Worm (Caenorhabditis elegans): ENCODE measurements around the gene C30G12.2.

Gene C30G12.2

DNA sequence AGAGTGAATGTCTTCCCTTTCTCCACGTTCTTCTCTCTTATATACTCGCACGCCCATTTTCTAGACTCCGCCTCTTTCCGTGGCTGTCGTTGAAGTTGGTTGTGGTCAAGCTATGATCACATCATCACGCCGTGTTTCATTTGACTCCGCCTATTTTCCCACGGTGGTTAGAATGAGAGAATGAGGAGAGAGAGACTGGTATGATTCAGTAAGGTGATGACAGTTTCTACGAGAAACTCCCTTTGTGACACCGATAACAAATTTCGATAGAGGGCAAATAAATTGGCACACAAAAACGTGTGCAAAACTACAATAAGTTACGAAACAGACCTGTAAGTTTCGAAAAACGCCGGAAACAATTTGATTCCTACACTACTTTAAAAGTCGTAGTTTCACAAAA lies 9.6 kb upstream of the C30G12.2 start:
- TF ChIP-seq cey-2 (tag; optimal IDR thresholded peaks at IDR 0.05; ENCODE audit: borderline replicate concordance, insufficient read depth), result no peak
- TF ChIP-seq zfp-2 (tag; optimal IDR thresholded peaks at IDR 0.05), result no peak
- no peak for TF ChIP-seq ztf-7 (tag; optimal IDR thresholded peaks at IDR 0.05)
- TF ChIP-seq unc-39 (tag; optimal IDR thresholded peaks at IDR 0.05), result no peak
- TF ChIP-seq unc-62 (GFP tag; optimal IDR thresholded peaks at IDR 0.05 in 1 of 2), result peak in 1 of 2 experiments; percentile 59
- no peak for TF ChIP-seq unc-62 (tag; optimal IDR thresholded peaks at IDR 0.05)
- no peak for TF ChIP-seq dve-1 (tag; optimal IDR thresholded peaks at IDR 0.05; ENCODE audit: insufficient read depth)
- no peak for TF ChIP-seq arid-1 (GFP tag; conservative IDR thresholded peaks at IDR 0.05)
- no peak for TF ChIP-seq ces-1 (GFP tag; optimal IDR thresholded peaks at IDR 0.05)
- no peak for TF ChIP-seq Y105C5A.15 (GFP tag; IDR thresholded peaks at IDR 0.05)
- TF ChIP-seq R02D3.7 (tag; optimal IDR thresholded peaks at IDR 0.05), result no peak
- no peak for TF ChIP-seq zip-2 (tag; optimal IDR thresholded peaks at IDR 0.05)
- no peak for TF ChIP-seq duxl-1 (tag; optimal IDR thresholded peaks at IDR 0.05; ENCODE audit: poor library complexity)
- no peak for TF ChIP-seq zag-1 (tag; optimal IDR thresholded peaks at IDR 0.05)
- no peak for TF ChIP-seq Y75B8A.6 (GFP tag; IDR thresholded peaks at IDR 0.05)
- TF ChIP-seq Y48G9A.11 (GFP tag; IDR thresholded peaks at IDR 0.05), result no peak
- no peak for TF ChIP-seq mep-1 (tag; optimal IDR thresholded peaks at IDR 0.05)
- no peak for TF ChIP-seq madf-9 (GFP tag; conservative IDR thresholded peaks at IDR 0.05)
- no peak for TF ChIP-seq fos-1 (tag; optimal IDR thresholded peaks at IDR 0.05)
- TF ChIP-seq dmd-6 (GFP tag; IDR thresholded peaks at IDR 0.05), result peak; percentile 65
- TF ChIP-seq mdt-29 (GFP tag; IDR thresholded peaks at IDR 0.05), result no peak
- peak; percentile 29 for TF ChIP-seq mxl-3 (GFP tag; optimal IDR thresholded peaks at IDR 0.05)
- no peak for TF ChIP-seq mes-2 (tag; optimal IDR thresholded peaks at IDR 0.05; ENCODE audit: poor library complexity, severe bottlenecking)
- TF ChIP-seq lin-39 (tag; optimal IDR thresholded peaks at IDR 0.05), result no peak
- TF ChIP-seq zip-11 (GFP tag; IDR thresholded peaks at IDR 0.05), result no peak
- TF ChIP-seq set-16 (GFP tag; IDR thresholded peaks at IDR 0.05), result no peak
- TF ChIP-seq nhr-77 (tag; optimal IDR thresholded peaks at IDR 0.05), result no peak
- no peak for TF ChIP-seq ceh-32 (tag; optimal IDR thresholded peaks at IDR 0.05; ENCODE audit: poor library complexity)
- no peak for TF ChIP-seq dmd-9 (GFP tag; IDR thresholded peaks at IDR 0.05)
- no peak for TF ChIP-seq fkh-10 (GFP tag; optimal IDR thresholded peaks at IDR 0.05)
- no peak for TF ChIP-seq lin-15B (tag; optimal IDR thresholded peaks at IDR 0.05)
- TF ChIP-seq nhr-237 (tag; optimal IDR thresholded peaks at IDR 0.05), result no peak
- no peak for TF ChIP-seq F26F4.8 (GFP tag; conservative IDR thresholded peaks at IDR 0.05)
- no peak for TF ChIP-seq nhr-76 (tag; optimal IDR thresholded peaks at IDR 0.05)
- no peak for TF ChIP-seq ceh-82 (tag; optimal IDR thresholded peaks at IDR 0.05)
- no peak for TF ChIP-seq saeg-2 (GFP tag; IDR thresholded peaks at IDR 0.05)
- no peak for TF ChIP-seq madf-5 (GFP tag; IDR thresholded peaks at IDR 0.05)
- TF ChIP-seq lin-38 (GFP tag; IDR thresholded peaks at IDR 0.05), result no peak
- TF ChIP-seq tag-97 (GFP tag; IDR thresholded peaks at IDR 0.05), result no peak
- TF ChIP-seq nhr-42 (GFP tag; IDR thresholded peaks at IDR 0.05), result no peak
- TF ChIP-seq sdz-12 (GFP tag; optimal IDR thresholded peaks at IDR 0.05), result no peak
- no peak for TF ChIP-seq php-3 (GFP tag; IDR thresholded peaks at IDR 0.05)
- no peak for TF ChIP-seq nhr-11 (tag; optimal IDR thresholded peaks at IDR 0.05)
- no peak for TF ChIP-seq ceh-20 (GFP tag; IDR thresholded peaks at IDR 0.05)
- no peak for TF ChIP-seq ceh-44 (GFP tag; IDR thresholded peaks at IDR 0.05)
- no peak for TF ChIP-seq nhr-25 (tag; optimal IDR thresholded peaks at IDR 0.05; ENCODE audit: borderline replicate concordance, insufficient read depth)
- TF ChIP-seq skn-1 (tag; optimal IDR thresholded peaks at IDR 0.05), result no peak
- no peak for TF ChIP-seq jun-1 (tag; optimal IDR thresholded peaks at IDR 0.05)
- no peak for TF ChIP-seq zfp-3 (GFP tag; conservative IDR thresholded peaks at IDR 0.05)
- no peak for TF ChIP-seq daf-16 (GFP tag; optimal IDR thresholded peaks at IDR 0.05)
- TF ChIP-seq daf-16 (tag; optimal IDR thresholded peaks at IDR 0.05), result peak; percentile 3
- TF ChIP-seq daf-8 (GFP tag; IDR thresholded peaks at IDR 0.05), result no peak
- TF ChIP-seq nhr-28 (tag; optimal IDR thresholded peaks at IDR 0.05), result peak; percentile 82
